Worm (Caenorhabditis elegans): ENCODE data around the gene rrf-3.

- TF ChIP-seq ztf-4 (tag; optimal IDR thresholded peaks at IDR 0.05): no peak
- TF ChIP-seq nhr-237 (tag; optimal IDR thresholded peaks at IDR 0.05): no peak
- TF ChIP-seq nhr-28 (tag; optimal IDR thresholded peaks at IDR 0.05): no peak
- TF ChIP-seq ets-5 (GFP tag; IDR thresholded peaks at IDR 0.05): no peak
- TF ChIP-seq pag-3 (tag; optimal IDR thresholded peaks at IDR 0.05; ENCODE audit: borderline replicate concordance, insufficient read depth): no peak
- no peak for TF ChIP-seq mdl-1 (tag; optimal IDR thresholded peaks at IDR 0.05)
- no peak for TF ChIP-seq ztf-11 (tag; optimal IDR thresholded peaks at IDR 0.05)
- no peak for TF ChIP-seq egl-27 (tag; optimal IDR thresholded peaks at IDR 0.05)
- no peak for TF ChIP-seq efl-3 (GFP tag; optimal IDR thresholded peaks at IDR 0.05)
- TF ChIP-seq elt-2 (tag; optimal IDR thresholded peaks at IDR 0.05): no peak
Observed at ce11 chrII:8170374-8170773, 8.1 kb downstream of the rrf-3 start, which contains the start of gene T05C12.11.
